Fruit fly (Drosophila melanogaster): ENCODE results near the gene Ocho.

- no peak for TF ChIP-seq CrebA (GFP tag; optimal IDR thresholded peaks at IDR 0.05; ENCODE audit: borderline replicate concordance)
- TF ChIP-seq Dfd (GFP tag; optimal IDR thresholded peaks at IDR 0.05) = no peak
- TF ChIP-seq GATAd (GFP tag; optimal IDR thresholded peaks at IDR 0.05) = no peak
- TF ChIP-seq foxo (GFP tag; optimal IDR thresholded peaks at IDR 0.05) = peak in 1 of 2 experiments; percentile 40
- no peak for TF ChIP-seq Myc (optimal IDR thresholded peaks at IDR 0.05)
Observed at dm6 chr3L:14974513-14974912, at the start of gene Ocho.
